Worm (Caenorhabditis elegans): ENCODE results near the gene srg-48.

srg-48 gene

DNA sequence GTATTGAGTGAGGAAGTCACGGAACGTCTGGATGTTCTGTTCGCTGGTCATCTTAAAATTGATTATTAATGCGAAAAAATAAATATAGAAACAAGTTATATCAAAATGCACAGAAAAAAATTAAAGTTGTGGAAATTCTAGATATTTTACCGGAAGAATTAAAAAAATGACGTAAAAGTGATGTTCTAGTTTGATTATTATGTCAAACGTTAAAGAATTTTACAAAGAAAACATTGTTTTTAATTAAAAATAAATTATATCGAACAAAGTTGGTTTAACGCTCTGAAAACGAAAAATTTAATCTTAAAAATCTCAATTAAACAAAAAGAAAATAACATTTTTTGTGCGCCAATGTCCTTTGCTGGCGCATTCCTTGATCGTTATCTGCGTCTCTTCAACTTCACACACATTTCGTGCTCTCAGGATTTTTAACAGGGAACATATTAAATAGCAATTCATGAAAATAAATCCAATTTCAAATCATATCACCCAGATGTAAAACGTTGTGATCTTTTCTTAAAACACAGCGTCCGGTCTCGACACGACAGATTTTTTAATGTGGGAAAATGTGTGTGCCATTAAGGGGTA lies 27.6 kb upstream of the srg-48 start, which contains the start of gene tin-9.1 (continued):
- TF ChIP-seq lin-54 (GFP tag; optimal IDR thresholded peaks at IDR 0.05) = peak; percentile 61
- no peak for TF ChIP-seq repo-1 (tag; optimal IDR thresholded peaks at IDR 0.05)
- no peak for TF ChIP-seq ceh-27 (GFP tag; optimal IDR thresholded peaks at IDR 0.05)
- no peak for TF ChIP-seq pbrm-1 (GFP tag; IDR thresholded peaks at IDR 0.05)
- no peak for TF ChIP-seq rec-8 (tag; optimal IDR thresholded peaks at IDR 0.05)
- peak; percentile 63 for TF ChIP-seq him-1 (tag; optimal IDR thresholded peaks at IDR 0.05)
- TF ChIP-seq lin-26 (GFP tag; IDR thresholded peaks at IDR 0.05) = no peak
- TF ChIP-seq tlf-1 (GFP tag; optimal IDR thresholded peaks at IDR 0.05) = no peak
- TF ChIP-seq sea-2 (GFP tag; IDR thresholded peaks at IDR 0.05) = no peak
- TF ChIP-seq nhr-120 (GFP tag; IDR thresholded peaks at IDR 0.05) = no peak
- peak; percentile 67 for TF ChIP-seq lin-40 (tag; optimal IDR thresholded peaks at IDR 0.05)
- TF ChIP-seq rpc-1 (optimal IDR thresholded peaks at IDR 0.05) = no peak
- TF ChIP-seq rpc-1 (tag; optimal IDR thresholded peaks at IDR 0.05) = no peak
- TF ChIP-seq T26A5.8 (tag; optimal IDR thresholded peaks at IDR 0.05) = no peak

DNA sequence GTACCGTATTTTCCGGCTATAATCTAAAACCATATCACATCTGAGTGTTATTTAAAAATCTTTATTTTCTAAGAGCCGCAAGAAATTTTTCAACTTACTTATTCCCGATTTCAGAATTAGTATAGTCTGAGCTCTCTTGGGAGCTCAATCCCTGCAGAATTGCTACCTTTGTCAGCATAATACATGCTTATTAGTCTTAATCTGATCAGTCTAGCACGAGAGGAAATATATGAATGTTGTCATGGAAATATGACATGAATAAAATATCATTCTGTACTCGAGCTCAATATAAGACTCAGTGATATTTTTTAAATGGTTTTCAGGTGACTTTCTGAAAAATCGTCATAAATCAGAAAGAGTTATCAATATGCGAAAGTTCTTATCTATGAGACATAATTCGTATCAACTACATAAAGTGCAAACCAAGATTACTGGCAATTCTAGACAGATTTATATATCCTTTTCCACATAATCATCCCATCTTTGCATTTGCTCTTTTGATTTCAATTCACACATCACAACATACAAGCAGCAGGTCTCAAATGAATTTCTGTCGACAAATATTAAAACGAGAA lies 26.8 kb upstream of the srg-48 start:
- TF ChIP-seq xnd-1 (tag; optimal IDR thresholded peaks at IDR 0.05) (no peak), athp-1 (tag; optimal IDR thresholded peaks at IDR 0.05) (no peak), B0261.1 (tag; optimal IDR thresholded peaks at IDR 0.05) (no peak), ZK185.1 (tag; optimal IDR thresholded peaks at IDR 0.05; ENCODE audit: poor library complexity, severe bottlenecking) (no peak), hrde-1 (tag; optimal IDR thresholded peaks at IDR 0.05; ENCODE audit: borderline replicate concordance) (no peak), chd-7 (tag; optimal IDR thresholded peaks at IDR 0.05) (no peak), bed-2 (GFP tag; IDR thresholded peaks at IDR 0.05) (no peak), unc-130 (GFP tag; optimal IDR thresholded peaks at IDR 0.05) (no peak), unc-62 (GFP tag; optimal IDR thresholded peaks at IDR 0.05) (no peak), akir-1 (GFP tag; optimal IDR thresholded peaks at IDR 0.05) (no peak), dpl-1 (GFP tag; optimal IDR thresholded peaks at IDR 0.05) (no peak)

DNA sequence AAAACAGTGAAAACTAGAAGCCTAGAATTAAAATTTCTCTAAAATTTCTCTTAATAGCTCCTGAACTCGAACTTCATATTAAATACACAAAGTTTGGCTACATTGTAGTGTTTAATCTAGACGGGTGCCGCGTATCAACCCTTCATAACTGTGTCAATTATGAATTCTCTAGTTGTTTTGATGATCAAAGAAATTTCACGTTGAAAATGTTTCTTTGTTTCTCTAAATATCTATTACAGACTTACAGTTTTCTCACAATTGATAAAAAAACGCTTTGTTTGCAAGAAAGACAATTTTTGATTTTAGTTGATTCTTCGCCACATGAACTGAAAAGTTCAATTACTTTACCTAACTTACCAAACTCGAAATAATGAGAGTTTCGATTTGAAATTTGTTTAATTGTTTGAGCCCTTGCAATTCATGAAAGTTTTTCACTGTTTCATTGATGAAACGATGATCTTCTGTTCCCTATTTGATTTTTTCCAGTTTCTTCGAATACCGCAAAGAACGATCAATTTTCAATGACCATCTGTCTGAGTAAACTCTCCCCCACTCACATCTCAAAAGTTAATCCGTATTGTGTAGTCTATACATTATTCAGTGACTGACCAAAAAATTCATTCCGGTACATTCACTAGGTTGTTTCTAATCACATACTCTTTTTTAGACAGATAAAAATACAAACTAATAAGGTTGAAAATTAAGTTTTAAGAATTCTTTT lies 25.4 kb upstream of the srg-48 start:
- TF ChIP-seq T26A5.8 (tag; optimal IDR thresholded peaks at IDR 0.05) = no peak
- TF ChIP-seq K12H6.12 (tag; optimal IDR thresholded peaks at IDR 0.05) = no peak
- TF ChIP-seq sdz-38 (tag; optimal IDR thresholded peaks at IDR 0.05) = no peak
- TF ChIP-seq ceh-91 (GFP tag; IDR thresholded peaks at IDR 0.05) = no peak
- TF ChIP-seq ceh-27 (GFP tag; optimal IDR thresholded peaks at IDR 0.05) = no peak
- TF ChIP-seq dpl-1 (GFP tag; optimal IDR thresholded peaks at IDR 0.05) = no peak
- TF ChIP-seq rcor-1 (GFP tag; IDR thresholded peaks at IDR 0.05) = no peak
- TF ChIP-seq let-607 (tag; optimal IDR thresholded peaks at IDR 0.05) = peak in 1 of 2 experiments; percentile 39
- TF ChIP-seq hmg-20 (GFP tag; IDR thresholded peaks at IDR 0.05) = no peak
- TF ChIP-seq egl-18 (GFP tag; IDR thresholded peaks at IDR 0.05) = no peak
- no peak for TF ChIP-seq snpc-1.1 (tag; optimal IDR thresholded peaks at IDR 0.05; ENCODE audit: insufficient read depth)
- TF ChIP-seq nhr-80 (tag; optimal IDR thresholded peaks at IDR 0.05) = peak; percentile 52

Measured in whole organism, young adult.